Worm (Caenorhabditis elegans): ENCODE results near the gene nhr-18.

Gene nhr-18

ce11 chrV:2271750-2272149, 44.7 kb downstream of the nhr-18 start, which contains the start of gene Y5H2A.1:
Gene Y5H2A.1, minus strand, starts transcription at chrV:2271850.
- TF ChIP-seq flt-1 (GFP tag; IDR thresholded peaks at IDR 0.05), result no peak
- TF ChIP-seq ref-1 (GFP tag; conservative IDR thresholded peaks at IDR 0.05), result no peak
- TF ChIP-seq ztf-23 (GFP tag; IDR thresholded peaks at IDR 0.05), result no peak
- TF ChIP-seq cog-1 (tag; optimal IDR thresholded peaks at IDR 0.05), result no peak
- no peak for TF ChIP-seq klf-2 (GFP tag; conservative IDR thresholded peaks at IDR 0.05)
- TF ChIP-seq tab-1 (GFP tag; IDR thresholded peaks at IDR 0.05), result no peak
- no peak for TF ChIP-seq ztf-29 (GFP tag; IDR thresholded peaks at IDR 0.05)
- no peak for TF ChIP-seq T22C8.4 (GFP tag; IDR thresholded peaks at IDR 0.05)
- TF ChIP-seq med-1 (GFP tag; optimal IDR thresholded peaks at IDR 0.05; ENCODE audit: insufficient read depth), result no peak

ce11 chrV:2274253-2274892, 47.4 kb downstream of the nhr-18 start, which contains the start of the genes Y5H2A.4 and abu-4:
Gene Y5H2A.4, minus strand, starts transcription at chrV:2274353.
Gene abu-4, plus strand, starts transcription at chrV:2274842.
- TF ChIP-seq ztf-29 (GFP tag; IDR thresholded peaks at IDR 0.05), result no peak
- no peak for TF ChIP-seq T22C8.4 (GFP tag; IDR thresholded peaks at IDR 0.05)
- no peak for TF ChIP-seq med-1 (GFP tag; optimal IDR thresholded peaks at IDR 0.05; ENCODE audit: insufficient read depth)
- no peak for TF ChIP-seq cog-1 (tag; optimal IDR thresholded peaks at IDR 0.05)
- TF ChIP-seq flt-1 (GFP tag; IDR thresholded peaks at IDR 0.05), result no peak
- TF ChIP-seq ztf-23 (GFP tag; IDR thresholded peaks at IDR 0.05), result no peak
- TF ChIP-seq klf-2 (GFP tag; conservative IDR thresholded peaks at IDR 0.05), result no peak
- no peak for TF ChIP-seq tab-1 (GFP tag; IDR thresholded peaks at IDR 0.05)
- TF ChIP-seq ref-1 (GFP tag; conservative IDR thresholded peaks at IDR 0.05), result no peak

ce11 chrV:2277260-2277659, 50.3 kb downstream of the nhr-18 start:
- TF ChIP-seq T22C8.4 (GFP tag; IDR thresholded peaks at IDR 0.05) (no peak), klf-2 (GFP tag; conservative IDR thresholded peaks at IDR 0.05) (no peak), cog-1 (tag; optimal IDR thresholded peaks at IDR 0.05) (no peak), ztf-29 (GFP tag; IDR thresholded peaks at IDR 0.05) (no peak), med-1 (GFP tag; optimal IDR thresholded peaks at IDR 0.05; ENCODE audit: insufficient read depth) (no peak), tab-1 (GFP tag; IDR thresholded peaks at IDR 0.05) (no peak), ztf-23 (GFP tag; IDR thresholded peaks at IDR 0.05) (no peak), flt-1 (GFP tag; IDR thresholded peaks at IDR 0.05) (no peak), ref-1 (GFP tag; conservative IDR thresholded peaks at IDR 0.05) (no peak)

ce11 chrV:2278052-2278451, 51.0 kb downstream of the nhr-18 start, which contains the start of gene nhr-59:
Gene nhr-59, minus strand, starts transcription at chrV:2278265.
- TF ChIP-seq med-1 (GFP tag; optimal IDR thresholded peaks at IDR 0.05; ENCODE audit: insufficient read depth) (no peak), cog-1 (tag; optimal IDR thresholded peaks at IDR 0.05) (no peak), flt-1 (GFP tag; IDR thresholded peaks at IDR 0.05) (no peak), klf-2 (GFP tag; conservative IDR thresholded peaks at IDR 0.05) (no peak), ref-1 (GFP tag; conservative IDR thresholded peaks at IDR 0.05) (no peak), ztf-23 (GFP tag; IDR thresholded peaks at IDR 0.05) (no peak), T22C8.4 (GFP tag; IDR thresholded peaks at IDR 0.05) (no peak), ztf-29 (GFP tag; IDR thresholded peaks at IDR 0.05) (no peak), tab-1 (GFP tag; IDR thresholded peaks at IDR 0.05) (no peak)

ce11 chrV:2278543-2278942, 51.5 kb downstream of the nhr-18 start, which contains the start of gene fbxa-137:
Gene fbxa-137, plus strand, starts transcription at chrV:2278816.
- TF ChIP-seq flt-1 (GFP tag; IDR thresholded peaks at IDR 0.05) (no peak), ztf-29 (GFP tag; IDR thresholded peaks at IDR 0.05) (no peak), cog-1 (tag; optimal IDR thresholded peaks at IDR 0.05) (peak; percentile 67), ref-1 (GFP tag; conservative IDR thresholded peaks at IDR 0.05) (no peak), tab-1 (GFP tag; IDR thresholded peaks at IDR 0.05) (no peak)

All from whole organism, midembryonic.